Fruit fly (Drosophila melanogaster) whole organism, embryonic: ENCODE measurements around the gene G6P.
A peak's percentile ranks its signal among the peaks of the same experiment; 100 is the strongest.

Experiments used
- Aef1 ChIP-seq: fragments of 200-800 bp; sonication (Bioruptor generic); IDR thresholded peaks from 3 replicates; pipeline ENCODE4 v1.3.6; 2022; ENCODE audit warnings: missing biosample characterization, missing genetic modification characterization
- Bteb2 ChIP-seq: fragments of 200-800 bp; sonication (Bioruptor generic); optimal IDR thresholded peaks from 2 replicates; lab custom pipeline; 2016; ENCODE audit warnings: missing biosample characterization, missing genetic modification characterization
- CG10366 ChIP-seq: fragments of 200-800 bp; sonication (Bioruptor generic); IDR thresholded peaks from 2 replicates; pipeline ENCODE4 v1.3.6; 2022; ENCODE audit warnings: missing biosample characterization, missing genetic modification characterization
- CG10565 ChIP-seq: fragments of 200-800 bp; sonication (Bioruptor generic); optimal IDR thresholded peaks from 3 replicates; lab custom pipeline; 2016; ENCODE audit warnings: missing biosample characterization, mild to moderate bottlenecking, missing genetic modification characterization
- CG12659 ChIP-seq: fragments of 200-800 bp; sonication (Bioruptor generic); optimal IDR thresholded peaks from 3 replicates; lab custom pipeline; 2017; ENCODE audit warnings: mild to moderate bottlenecking, missing biosample characterization, missing genetic modification reagents, missing genetic modification characterization
- CG12769 ChIP-seq: fragments of 200-800 bp; sonication (Bioruptor generic); optimal IDR thresholded peaks from 2 replicates; lab custom pipeline; 2019; ENCODE audit warnings: missing biosample characterization, mild to moderate bottlenecking, missing genetic modification characterization, moderate library complexity
- CG1602 ChIP-seq: fragments of 200-800 bp; sonication (Bioruptor generic); optimal IDR thresholded peaks from 3 replicates; lab custom pipeline; 2016; ENCODE audit warnings: missing biosample characterization, missing genetic modification characterization
- CG1832 ChIP-seq: fragments of 200-800 bp; sonication (Bioruptor generic); optimal IDR thresholded peaks from 2 replicates; lab custom pipeline; 2017; ENCODE audit warnings: missing biosample characterization, mild to moderate bottlenecking, missing genetic modification characterization, inconsistent platforms
- CG18599 ChIP-seq: fragments of 200-800 bp; sonication (Bioruptor generic); optimal IDR thresholded peaks from 3 replicates; lab custom pipeline; 2017; ENCODE audit warnings: missing biosample characterization, missing genetic modification characterization, mild to moderate bottlenecking, moderate library complexity, missing genetic modification reagents
- CG31388 ChIP-seq: fragments of 200-800 bp; sonication (Bioruptor generic); optimal IDR thresholded peaks from 2 replicates; lab custom pipeline; 2016; ENCODE audit warnings: missing biosample characterization, missing genetic modification characterization
- CG3838 ChIP-seq: fragments of 200-800 bp; sonication (Bioruptor generic); optimal IDR thresholded peaks from 3 replicates; lab custom pipeline; 2016; ENCODE audit warnings: missing biosample characterization, missing genetic modification characterization
- CG4854 ChIP-seq: fragments of 200-800 bp; sonication (Bioruptor generic); optimal IDR thresholded peaks from 2 replicates; lab custom pipeline; 2016; ENCODE audit warnings: missing biosample characterization, missing genetic modification characterization, inconsistent platforms
- CG7745 ChIP-seq: fragments of 200-800 bp; sonication (Bioruptor generic); optimal IDR thresholded peaks from 2 replicates; lab custom pipeline; 2018; ENCODE audit warnings: missing biosample characterization, mild to moderate bottlenecking, missing genetic modification characterization, moderate library complexity
- CG7786 ChIP-seq: fragments of 200-800 bp; sonication (Bioruptor generic); optimal IDR thresholded peaks from 2 replicates; lab custom pipeline; 2016; ENCODE audit warnings: missing biosample characterization, missing genetic modification characterization
- CG7987 ChIP-seq: fragments of 200-800 bp; sonication (Bioruptor generic); optimal IDR thresholded peaks from 2 replicates; lab custom pipeline; 2018; ENCODE audit warnings: missing biosample characterization, mild to moderate bottlenecking, missing genetic modification characterization, moderate library complexity
- D ChIP-seq, 2 experiments: fragments of 200-800 bp in 1 of 2; fragments of >200 bp in 1 of 2; sonication (Bioruptor generic) in 1 of 2; optimal IDR thresholded peaks; 2 replicates in 1 of 2; 3 replicates in 1 of 2; lab custom pipeline; 2017; ENCODE audit warnings: mild to moderate bottlenecking in 1 of 2, missing biosample characterization in 1 of 2, missing genetic modification characterization in 1 of 2, missing genetic modification reagents in 1 of 2
- Dp ChIP-seq: fragments of 200-800 bp; sonication (Bioruptor generic); optimal IDR thresholded peaks from 2 replicates; lab custom pipeline; 2018; ENCODE audit warnings: missing biosample characterization, mild to moderate bottlenecking, missing genetic modification characterization, moderate library complexity
- Drgx ChIP-seq: fragments of 200-800 bp; sonication (Bioruptor generic); IDR thresholded peaks from 2 replicates; pipeline ENCODE4 v1.3.6; 2022; ENCODE audit warnings: missing biosample characterization, missing genetic modification characterization
- ERR ChIP-seq: fragments of 200-800 bp; sonication (Bioruptor generic); optimal IDR thresholded peaks from 2 replicates; lab custom pipeline; 2016; ENCODE audit warnings: missing biosample characterization, missing genetic modification characterization
- Ets65A ChIP-seq: fragments of 200-800 bp; sonication (Bioruptor generic); peaks from one replicate; lab custom pipeline; 2016; ENCODE audit warnings: missing biosample characterization, missing genetic modification characterization
- Fer1 ChIP-seq: fragments of 200-800 bp; sonication (Bioruptor generic); optimal IDR thresholded peaks from 2 replicates; lab custom pipeline; 2017; ENCODE audit warnings: missing biosample characterization, mild to moderate bottlenecking, missing genetic modification characterization
- HLH54F ChIP-seq: fragments of 200-800 bp; sonication (Bioruptor generic); optimal IDR thresholded peaks from 3 replicates; lab custom pipeline; 2016; ENCODE audit warnings: missing biosample characterization, missing genetic modification characterization
- Hand ChIP-seq: fragments of 200-800 bp; sonication (Bioruptor generic); optimal IDR thresholded peaks from 2 replicates; lab custom pipeline; 2017; ENCODE audit warnings: mild to moderate bottlenecking, missing biosample characterization, missing genetic modification reagents, missing genetic modification characterization
- HmgD ChIP-seq: fragments of 200-800 bp; sonication (Bioruptor generic); optimal IDR thresholded peaks from 3 replicates; lab custom pipeline; 2016; ENCODE audit warnings: missing biosample characterization, missing genetic modification characterization
- Hr51 ChIP-seq, 2 experiments: fragments of 200-800 bp; sonication (Bioruptor generic); optimal IDR thresholded peaks; 2 replicates in 1 of 2; 3 replicates in 1 of 2; lab custom pipeline; 2016 to 2018; ENCODE audit warnings: missing biosample characterization in 2 of 2, missing genetic modification characterization in 2 of 2, mild to moderate bottlenecking in 1 of 2, moderate library complexity in 1 of 2
- Hr78 ChIP-seq, 2 experiments: fragments of 200-800 bp in 1 of 2; fragments of >200 bp in 1 of 2; sonication (Bioruptor generic) in 1 of 2; optimal IDR thresholded peaks; 2 replicates each; lab custom pipeline; 2017 to 2019; ENCODE audit warnings: missing biosample characterization in 2 of 2, missing genetic modification characterization in 2 of 2, mild to moderate bottlenecking in 1 of 2, moderate library complexity in 1 of 2
- NFAT ChIP-seq: fragments of 200-800 bp; sonication (Bioruptor generic); IDR thresholded peaks from 2 replicates; pipeline ENCODE4 v1.3.6; 2022; ENCODE audit warnings: missing biosample characterization, missing genetic modification characterization
- Nf-YB ChIP-seq: fragments of 200-800 bp; sonication (Bioruptor generic); optimal IDR thresholded peaks from 3 replicates; lab custom pipeline; 2019; ENCODE audit warnings: missing biosample characterization, mild to moderate bottlenecking, missing genetic modification characterization, moderate library complexity
- Usf ChIP-seq: fragments of 200-800 bp; sonication (Bioruptor generic); optimal IDR thresholded peaks from 2 replicates; lab custom pipeline; 2017; ENCODE audit warnings: missing genotype, missing biosample characterization, missing genetic modification characterization
- aop ChIP-seq: fragments of 200-800 bp; sonication (Bioruptor generic); IDR thresholded peaks from 2 replicates; pipeline ENCODE4 v1.3.6; 2022; ENCODE audit warnings: missing biosample characterization, missing genetic modification characterization
- cas ChIP-seq: fragments of 200-800 bp; sonication (Bioruptor generic); IDR thresholded peaks from 2 replicates; pipeline ENCODE4 v1.3.6; 2022; ENCODE audit warnings: missing biosample characterization, missing genetic modification characterization
- chinmo ChIP-seq: fragments of 200-800 bp; sonication (Bioruptor generic); IDR thresholded peaks from 4 replicates; pipeline ENCODE4 v1.3.6; 2022; ENCODE audit warnings: missing biosample characterization, missing genetic modification characterization; ENCODE audit not compliant: partially characterized antibody
- cwo ChIP-seq: fragments of 200-800 bp; sonication (Bioruptor generic); optimal IDR thresholded peaks from 3 replicates; lab custom pipeline; 2017; ENCODE audit warnings: missing biosample characterization, missing genetic modification characterization, mild to moderate bottlenecking, moderate library complexity, missing genetic modification reagents
- ems ChIP-seq: fragments of 200-800 bp; sonication (Bioruptor generic); optimal IDR thresholded peaks from 3 replicates; lab custom pipeline; 2016; ENCODE audit warnings: missing biosample characterization, missing genetic modification characterization
- eve ChIP-seq, 2 experiments: fragments of >200 bp; optimal IDR thresholded peaks; 2 replicates each; lab custom pipeline; 2017; ENCODE audit warnings: missing biosample characterization in 2 of 2, missing genetic modification characterization in 2 of 2
- ftz-f1 ChIP-seq: fragments of 200-800 bp; sonication (Bioruptor generic); optimal IDR thresholded peaks from 2 replicates; lab custom pipeline; 2016; ENCODE audit warnings: missing biosample characterization, missing genetic modification characterization
- gro ChIP-seq: fragments of 200-800 bp; sonication (Bioruptor generic); optimal IDR thresholded peaks from 2 replicates; lab custom pipeline; 2016; ENCODE audit warnings: missing biosample characterization, missing genetic modification characterization
- inv ChIP-seq: fragments of 200-800 bp; sonication (Bioruptor generic); IDR thresholded peaks from 2 replicates; pipeline ENCODE4 v1.3.6; 2022; ENCODE audit warnings: missing biosample characterization, missing genetic modification characterization; ENCODE audit not compliant: partially characterized antibody
- jigr1 ChIP-seq: fragments of 200-800 bp; sonication (Bioruptor generic); IDR thresholded peaks from 3 replicates; pipeline ENCODE4 v1.3.6; 2022; ENCODE audit warnings: missing biosample characterization, missing genetic modification characterization
- kni ChIP-seq: fragments of 200-800 bp; sonication (Bioruptor generic); optimal IDR thresholded peaks from 3 replicates; lab custom pipeline; 2017; ENCODE audit warnings: mild to moderate bottlenecking, missing biosample characterization, missing genetic modification reagents, missing genetic modification characterization
- lmd ChIP-seq: fragments of 200-800 bp; sonication (Bioruptor generic); IDR thresholded peaks from 2 replicates; pipeline ENCODE4 v1.3.6; 2022; ENCODE audit warnings: missing biosample characterization, missing genetic modification characterization
- pros ChIP-seq: fragments of 200-800 bp; sonication (Bioruptor generic); optimal IDR thresholded peaks from 3 replicates; lab custom pipeline; 2019; ENCODE audit warnings: missing biosample characterization, mild to moderate bottlenecking, missing genetic modification characterization, moderate library complexity
- slp2 ChIP-seq: fragments of 200-800 bp; sonication (Bioruptor generic); optimal IDR thresholded peaks from 2 replicates; lab custom pipeline; 2016; ENCODE audit warnings: missing biosample characterization, missing genetic modification characterization
- sob ChIP-seq: fragments of 200-800 bp; sonication (Bioruptor generic); IDR thresholded peaks from 2 replicates; pipeline ENCODE4 v1.3.6; 2022; ENCODE audit warnings: missing biosample characterization, missing genetic modification characterization
- stwl ChIP-seq: fragments of 200-800 bp; sonication (Bioruptor generic); optimal IDR thresholded peaks from 3 replicates; lab custom pipeline; 2018; ENCODE audit warnings: missing biosample characterization, mild to moderate bottlenecking, missing genetic modification characterization, moderate library complexity
- tgo ChIP-seq: fragments of 200-800 bp; sonication (Bioruptor generic); IDR thresholded peaks from 3 replicates; pipeline ENCODE4 v1.3.6; 2022; ENCODE audit warnings: missing biosample characterization, missing genetic modification characterization
- tup ChIP-seq: fragments of 200-800 bp; sonication (Bioruptor generic); optimal IDR thresholded peaks from 2 replicates; lab custom pipeline; 2016; ENCODE audit warnings: missing biosample characterization, mild to moderate bottlenecking, missing genetic modification characterization, moderate library complexity
- wor ChIP-seq: fragments of 200-800 bp; sonication (Bioruptor generic); IDR thresholded peaks from 2 replicates; pipeline ENCODE4 v1.3.6; 2022; ENCODE audit warnings: missing biosample characterization, missing genetic modification characterization
- zfh2 ChIP-seq: fragments of 200-800 bp; sonication (Bioruptor generic); optimal IDR thresholded peaks from 2 replicates; lab custom pipeline; 2016; ENCODE audit warnings: missing biosample characterization, missing genetic modification characterization

The G6P gene

dm6 chr2L:2804634-2805311 is 10.8 kb downstream of the G6P start, which contains the start of gene daw (continued):
- peak; percentile 20 for TF ChIP-seq CG1832 (GFP tag; lab: Kevin White, UChicago)
- no peak for TF ChIP-seq cas (GFP tag; lab: Robert Waterston, UW)
- no peak for TF ChIP-seq tup (GFP tag; lab: Kevin White, UChicago)
- peak; percentile 11 for TF ChIP-seq ftz-f1 (GFP tag; lab: Kevin White, UChicago)
- TF ChIP-seq HmgD, result peak; percentile 23
- no peak for TF ChIP-seq jigr1 (GFP tag; lab: Robert Waterston, UW)
- peak; percentile 74 for TF ChIP-seq Nf-YB (GFP tag; lab: Kevin White, UChicago)
- no peak for TF ChIP-seq Ets65A (GFP tag; lab: Kevin White, UChicago)
- TF ChIP-seq CG1602 (GFP tag; lab: Kevin White, UChicago), result no peak
- no peak for TF ChIP-seq zfh2 (GFP tag; lab: Kevin White, UChicago)
- TF ChIP-seq Fer1 (GFP tag; lab: Kevin White, UChicago), result no peak
- peak; percentile 12 for TF ChIP-seq CG18599 (GFP tag; lab: Kevin White, UChicago)
- no peak for TF ChIP-seq inv (GFP tag; lab: Robert Waterston, UW)
- peak; percentile 22; the same call in 1 of the 2 replicates for TF ChIP-seq sob (GFP tag; lab: Robert Waterston, UW)
- TF ChIP-seq CG31388 (GFP tag; lab: Kevin White, UChicago), result no peak
- no peak for TF ChIP-seq Usf (GFP tag; lab: Kevin White, UChicago)
- no peak for TF ChIP-seq stwl (tag; lab: Kevin White, UChicago)
- 0 out of 2 replicates have a peak, but pooled peaks have one; percentile 24 for TF ChIP-seq Drgx (GFP tag; lab: Robert Waterston, UW)
- peak in 1 of 2 experiments; percentile 23 for TF ChIP-seq Hr78 (GFP tag; optimal IDR thresholded peaks at IDR 0.05; lab: Kevin White, UChicago)
- no peak for TF ChIP-seq CG12659
- no peak for TF ChIP-seq lmd (GFP tag; lab: Robert Waterston, UW)
- TF ChIP-seq NFAT (GFP tag; lab: Robert Waterston, UW), result peak; percentile 25; the same call in 1 of the 2 replicates
- no peak for TF ChIP-seq CG4854 (GFP tag; lab: Kevin White, UChicago)
- no peak; the same call in 2 of the 4 replicates for TF ChIP-seq chinmo (GFP tag; lab: Robert Waterston, UW)
- no peak for TF ChIP-seq kni (GFP tag; lab: Kevin White, UChicago)
- peak; percentile 21 for TF ChIP-seq gro (GFP tag; lab: Kevin White, UChicago)
- peak; percentile 86 for TF ChIP-seq cwo (GFP tag; lab: Kevin White, UChicago)
- peak; percentile 39; the same call in 1 of the 2 replicates for TF ChIP-seq aop
- no peak for TF ChIP-seq pros (GFP tag; lab: Kevin White, UChicago)
- TF ChIP-seq slp2 (GFP tag; lab: Kevin White, UChicago), result no peak
- TF ChIP-seq Dp (GFP tag; lab: Kevin White, UChicago), result no peak
- TF ChIP-seq CG3838 (GFP tag; lab: Kevin White, UChicago), result no peak
- TF ChIP-seq tgo (GFP tag; lab: Robert Waterston, UW), result no peak
- no peak for TF ChIP-seq CG10565 (GFP tag; lab: Kevin White, UChicago)
- TF ChIP-seq CG10366 (GFP tag; lab: Robert Waterston, UW), result no peak
- TF ChIP-seq Hand, result no peak
- TF ChIP-seq Bteb2 (GFP tag; lab: Kevin White, UChicago), result no peak
- TF ChIP-seq CG7786 (GFP tag; lab: Kevin White, UChicago), result no peak
- no peak for TF ChIP-seq wor
- peak; percentile 68 for TF ChIP-seq CG12769 (tag; lab: Kevin White, UChicago)
- TF ChIP-seq ems (GFP tag; lab: Kevin White, UChicago), result no peak
- no peak for TF ChIP-seq HLH54F (GFP tag; lab: Kevin White, UChicago)
- no peak for TF ChIP-seq D (optimal IDR thresholded peaks at IDR 0.05; lab: Kevin White, UChicago)
- TF ChIP-seq D (GFP tag; optimal IDR thresholded peaks at IDR 0.05; lab: Kevin White, UChicago), result no peak
- TF ChIP-seq Hr51 (GFP tag; optimal IDR thresholded peaks at IDR 0.05; lab: Kevin White, UChicago), result no peak
- no peak for TF ChIP-seq eve (GFP tag; optimal IDR thresholded peaks at IDR 0.05; lab: Kevin White, UChicago)
- TF ChIP-seq ERR (GFP tag; lab: Kevin White, UChicago), result peak; percentile 22
- no peak for TF ChIP-seq CG7745 (tag; lab: Kevin White, UChicago)
- no peak for TF ChIP-seq Aef1 (GFP tag; lab: Robert Waterston, UW)
- no peak for TF ChIP-seq CG7987 (GFP tag; lab: Kevin White, UChicago)
